Fruit fly (Drosophila melanogaster) whole organism, embryonic: ENCODE data around the gene CG2247.

Experiments
- ATbp ChIP-seq: fragments of 200-800 bp; sonication (Bioruptor generic); optimal IDR thresholded peaks from 2 replicates; lab custom pipeline; 2017; ENCODE audit warnings: missing biosample characterization, mild to moderate bottlenecking, missing genetic modification characterization, missing genetic modification reagents
- Aef1 ChIP-seq: fragments of 200-800 bp; sonication (Bioruptor generic); IDR thresholded peaks from 3 replicates; pipeline ENCODE4 v1.3.6; 2022; ENCODE audit warnings: missing biosample characterization, missing genetic modification characterization
- BEAF-32 ChIP-seq: fragments of 200-800 bp; sonication (Bioruptor generic); optimal IDR thresholded peaks from 3 replicates; lab custom pipeline; 2017; ENCODE audit warnings: missing biosample characterization, missing genetic modification characterization, mild to moderate bottlenecking, moderate library complexity, missing genetic modification reagents
- BtbVII ChIP-seq: fragments of 200-800 bp; sonication (Bioruptor generic); optimal IDR thresholded peaks from 3 replicates; lab custom pipeline; 2017; ENCODE audit warnings: missing biosample characterization, mild to moderate bottlenecking, missing genetic modification characterization
- CG10209 ChIP-seq: fragments of 200-800 bp; sonication (Bioruptor generic); optimal IDR thresholded peaks from 3 replicates; lab custom pipeline; 2017; ENCODE audit warnings: missing biosample characterization, mild to moderate bottlenecking, missing genetic modification characterization, missing genetic modification reagents
- CG10979 ChIP-seq: fragments of 200-800 bp; sonication (Bioruptor generic); optimal IDR thresholded peaks from 2 replicates; lab custom pipeline; 2018; ENCODE audit warnings: missing biosample characterization, mild to moderate bottlenecking, missing genetic modification characterization, moderate library complexity
- CG11504 ChIP-seq: fragments of 200-800 bp; sonication (Bioruptor generic); optimal IDR thresholded peaks from 3 replicates; lab custom pipeline; 2019; ENCODE audit warnings: missing biosample characterization, mild to moderate bottlenecking, missing genetic modification characterization, moderate library complexity
- CG12391 ChIP-seq: fragments of 200-800 bp; sonication (Bioruptor generic); optimal IDR thresholded peaks from 3 replicates; lab custom pipeline; 2018; ENCODE audit warnings: missing biosample characterization, mild to moderate bottlenecking, missing genetic modification characterization, moderate library complexity
- CG1529 ChIP-seq: fragments of 200-800 bp; sonication (Bioruptor generic); optimal IDR thresholded peaks from 3 replicates; lab custom pipeline; 2018; ENCODE audit warnings: missing biosample characterization, missing genetic modification characterization
- CG1602 ChIP-seq: fragments of 200-800 bp; sonication (Bioruptor generic); optimal IDR thresholded peaks from 3 replicates; lab custom pipeline; 2016; ENCODE audit warnings: missing biosample characterization, missing genetic modification characterization
- CG18262 ChIP-seq: fragments of 200-800 bp; optimal IDR thresholded peaks from 3 replicates; lab custom pipeline; 2019; ENCODE audit warnings: missing biosample characterization, mild to moderate bottlenecking, missing genetic modification characterization, moderate library complexity
- CG1832 ChIP-seq: fragments of 200-800 bp; sonication (Bioruptor generic); optimal IDR thresholded peaks from 2 replicates; lab custom pipeline; 2017; ENCODE audit warnings: missing biosample characterization, mild to moderate bottlenecking, missing genetic modification characterization, inconsistent platforms
- CG2678 ChIP-seq: fragments of 200-800 bp; sonication (Bioruptor generic); optimal IDR thresholded peaks from 3 replicates; lab custom pipeline; 2019; ENCODE audit warnings: missing biosample characterization, mild to moderate bottlenecking, missing genetic modification characterization, moderate library complexity
- CG2712 ChIP-seq: fragments of 200-800 bp; optimal IDR thresholded peaks from 3 replicates; lab custom pipeline; 2019; ENCODE audit warnings: missing biosample characterization, mild to moderate bottlenecking, missing genetic modification characterization, moderate library complexity
- CG32532 ChIP-seq: fragments of 200-800 bp; sonication (Bioruptor generic); IDR thresholded peaks from 2 replicates; pipeline ENCODE4 v1.3.6; 2022; ENCODE audit warnings: missing biosample characterization, missing genetic modification characterization
- CG5953 ChIP-seq: fragments of 200-800 bp; sonication (Bioruptor generic); IDR thresholded peaks from 2 replicates; pipeline ENCODE4 v1.3.6; 2022; ENCODE audit warnings: missing biosample characterization, missing genetic modification characterization
- CG7372 ChIP-seq: fragments of 200-800 bp; sonication (Bioruptor generic); IDR thresholded peaks from 2 replicates; pipeline ENCODE4 v1.3.6; 2022; ENCODE audit warnings: missing biosample characterization, missing genetic modification characterization
- CG7928 ChIP-seq: fragments of 200-800 bp; sonication (Bioruptor generic); optimal IDR thresholded peaks from 2 replicates; lab custom pipeline; 2017; ENCODE audit warnings: missing biosample characterization, mild to moderate bottlenecking, missing genetic modification characterization
- CG9797 ChIP-seq: fragments of 200-800 bp; sonication (Bioruptor generic); optimal IDR thresholded peaks from 3 replicates; lab custom pipeline; 2018; ENCODE audit warnings: missing biosample characterization, mild to moderate bottlenecking, missing genetic modification characterization
- CTCF ChIP-seq: fragments of 200-800 bp; sonication (Bioruptor generic); optimal IDR thresholded peaks from 2 replicates; lab custom pipeline; 2017; ENCODE audit warnings: missing biosample characterization, mild to moderate bottlenecking, missing genetic modification characterization, moderate library complexity
- Eip74EF ChIP-seq, 2 experiments: fragments of 200-800 bp in 1 of 2; fragments of >200 bp in 1 of 2; sonication (Bioruptor generic) in 1 of 2; optimal IDR thresholded peaks; 2 replicates each; lab custom pipeline; 2017 to 2019; ENCODE audit warnings: missing biosample characterization in 2 of 2, missing genetic modification characterization in 2 of 2, mild to moderate bottlenecking in 1 of 2, moderate library complexity in 1 of 2
- HHEX ChIP-seq: fragments of 200-800 bp; sonication (Bioruptor generic); optimal IDR thresholded peaks from 3 replicates; lab custom pipeline; 2017; ENCODE audit warnings: missing biosample characterization, mild to moderate bottlenecking, missing genetic modification characterization, missing genetic modification reagents
- Rx ChIP-seq: fragments of 200-800 bp; sonication (Bioruptor generic); IDR thresholded peaks from 2 replicates; pipeline ENCODE4 v1.3.6; 2022; ENCODE audit warnings: missing biosample characterization, missing genetic modification characterization
- Tbp ChIP-seq: fragments of >200 bp; optimal IDR thresholded peaks from 2 replicates; lab custom pipeline; 2018; ENCODE audit warnings: missing biosample characterization, missing genetic modification characterization
- Vsx1 ChIP-seq: fragments of 200-800 bp; sonication (Bioruptor generic); optimal IDR thresholded peaks from 2 replicates; lab custom pipeline; 2017; ENCODE audit warnings: missing biosample characterization, mild to moderate bottlenecking, missing genetic modification characterization, missing genetic modification reagents
- Xrp1 ChIP-seq: fragments of 200-800 bp; sonication (Bioruptor generic); IDR thresholded peaks from 2 replicates; pipeline ENCODE4 v1.3.6; 2022; ENCODE audit warnings: missing biosample characterization, missing genetic modification characterization
- bab2 ChIP-seq: fragments of 200-800 bp; sonication (Bioruptor generic); optimal IDR thresholded peaks from 2 replicates; lab custom pipeline; 2016; ENCODE audit warnings: missing biosample characterization, missing genetic modification characterization
- bsh ChIP-seq, 2 experiments: fragments of 200-800 bp; sonication (Bioruptor generic); optimal IDR thresholded peaks; 2 replicates each; lab custom pipeline; 2017 to 2018; ENCODE audit warnings: mild to moderate bottlenecking in 2 of 2, missing biosample characterization in 2 of 2, missing genetic modification characterization in 2 of 2, moderate library complexity in 1 of 2
- caup ChIP-seq: fragments of 200-800 bp; sonication (Bioruptor generic); optimal IDR thresholded peaks from 3 replicates; lab custom pipeline; 2017; ENCODE audit warnings: missing biosample characterization, mild to moderate bottlenecking, missing genetic modification characterization, moderate library complexity; ENCODE audit not compliant: severe bottlenecking
- croc ChIP-seq: fragments of 200-800 bp; sonication (Bioruptor generic); conservative IDR thresholded peaks from 3 replicates; pipeline ENCODE4 v1.3.6; 2022; ENCODE audit warnings: missing biosample characterization, missing genetic modification characterization
- danr ChIP-seq: fragments of 200-800 bp; sonication (Bioruptor generic); IDR thresholded peaks from 2 replicates; pipeline ENCODE4 v1.3.6; 2022; ENCODE audit warnings: missing biosample characterization, missing genetic modification characterization
- dmrt99B ChIP-seq: fragments of 200-800 bp; sonication (Bioruptor generic); optimal IDR thresholded peaks from 2 replicates; lab custom pipeline; 2018; ENCODE audit warnings: missing biosample characterization, mild to moderate bottlenecking, missing genetic modification characterization, moderate library complexity
- eyg ChIP-seq: fragments of 200-800 bp; sonication (Bioruptor generic); optimal IDR thresholded peaks from 3 replicates; lab custom pipeline; 2016; ENCODE audit warnings: missing biosample characterization, missing genetic modification characterization
- fd96Cb ChIP-seq: fragments of 200-800 bp; sonication (Bioruptor generic); optimal IDR thresholded peaks from 2 replicates; lab custom pipeline; 2018; ENCODE audit warnings: missing biosample characterization, mild to moderate bottlenecking, missing genetic modification characterization, moderate library complexity
- gce ChIP-seq: fragments of 200-800 bp; sonication (Bioruptor generic); IDR thresholded peaks from 3 replicates; pipeline ENCODE4 v1.3.6; 2022; ENCODE audit warnings: missing biosample characterization, missing genetic modification characterization
- jing ChIP-seq: fragments of 200-800 bp; sonication (Bioruptor generic); optimal IDR thresholded peaks from 2 replicates; lab custom pipeline; 2018; ENCODE audit warnings: missing biosample characterization, mild to moderate bottlenecking, missing genetic modification characterization
- nerfin-1 ChIP-seq: fragments of 200-800 bp; sonication (Bioruptor generic); optimal IDR thresholded peaks from 3 replicates; lab custom pipeline; 2019; ENCODE audit warnings: missing biosample characterization, mild to moderate bottlenecking, missing genetic modification characterization, moderate library complexity
- pita ChIP-seq: fragments of 200-800 bp; sonication (Bioruptor generic); optimal IDR thresholded peaks from 2 replicates; lab custom pipeline; 2017; ENCODE audit warnings: missing biosample characterization, mild to moderate bottlenecking, missing genetic modification characterization
- psq ChIP-seq: fragments of 200-800 bp; sonication (Bioruptor generic); optimal IDR thresholded peaks from 2 replicates; lab custom pipeline; 2017; ENCODE audit warnings: missing biosample characterization, missing genetic modification characterization
- pzg ChIP-seq: fragments of 200-800 bp; sonication (Bioruptor generic); optimal IDR thresholded peaks from 3 replicates; lab custom pipeline; 2018; ENCODE audit warnings: missing biosample characterization, mild to moderate bottlenecking, missing genetic modification characterization, moderate library complexity
- ranshi ChIP-seq: fragments of 200-800 bp; sonication (Bioruptor generic); IDR thresholded peaks from 2 replicates; pipeline ENCODE4 v1.3.6; 2022; ENCODE audit warnings: missing biosample characterization, missing genetic modification characterization
- schlank ChIP-seq: fragments of 200-800 bp; sonication (Bioruptor generic); optimal IDR thresholded peaks from 2 replicates; lab custom pipeline; 2018; ENCODE audit warnings: missing biosample characterization, mild to moderate bottlenecking, missing genetic modification characterization
- seq ChIP-seq: fragments of 200-800 bp; sonication (Bioruptor generic); IDR thresholded peaks from 2 replicates; pipeline ENCODE4 v1.3.6; 2022; ENCODE audit warnings: missing biosample characterization, missing genetic modification characterization
- sug ChIP-seq: fragments of 200-800 bp; optimal IDR thresholded peaks from 2 replicates; lab custom pipeline; 2019; ENCODE audit warnings: missing biosample characterization, mild to moderate bottlenecking, missing genetic modification characterization, moderate library complexity
- tgo ChIP-seq: fragments of 200-800 bp; sonication (Bioruptor generic); IDR thresholded peaks from 3 replicates; pipeline ENCODE4 v1.3.6; 2022; ENCODE audit warnings: missing biosample characterization, missing genetic modification characterization
- tll ChIP-seq, 2 experiments: fragments of 200-800 bp in 1 of 2; fragments of >200 bp in 1 of 2; sonication (Bioruptor generic) in 1 of 2; optimal IDR thresholded peaks; 2 replicates each; lab custom pipeline; 2017 to 2019; ENCODE audit warnings: missing biosample characterization in 2 of 2, missing genetic modification characterization in 2 of 2, mild to moderate bottlenecking in 1 of 2, moderate library complexity in 1 of 2
- zen2 ChIP-seq: fragments of 200-800 bp; sonication (Bioruptor generic); IDR thresholded peaks from 3 replicates; pipeline ENCODE4 v1.3.6; 2022; ENCODE audit warnings: missing biosample characterization, missing genetic modification characterization; ENCODE audit not compliant: partially characterized antibody
- zf30C ChIP-seq: fragments of 200-800 bp; sonication (Bioruptor generic); optimal IDR thresholded peaks from 3 replicates; lab custom pipeline; 2018; ENCODE audit warnings: missing biosample characterization, mild to moderate bottlenecking, missing genetic modification characterization

Gene CG2247

DNA sequence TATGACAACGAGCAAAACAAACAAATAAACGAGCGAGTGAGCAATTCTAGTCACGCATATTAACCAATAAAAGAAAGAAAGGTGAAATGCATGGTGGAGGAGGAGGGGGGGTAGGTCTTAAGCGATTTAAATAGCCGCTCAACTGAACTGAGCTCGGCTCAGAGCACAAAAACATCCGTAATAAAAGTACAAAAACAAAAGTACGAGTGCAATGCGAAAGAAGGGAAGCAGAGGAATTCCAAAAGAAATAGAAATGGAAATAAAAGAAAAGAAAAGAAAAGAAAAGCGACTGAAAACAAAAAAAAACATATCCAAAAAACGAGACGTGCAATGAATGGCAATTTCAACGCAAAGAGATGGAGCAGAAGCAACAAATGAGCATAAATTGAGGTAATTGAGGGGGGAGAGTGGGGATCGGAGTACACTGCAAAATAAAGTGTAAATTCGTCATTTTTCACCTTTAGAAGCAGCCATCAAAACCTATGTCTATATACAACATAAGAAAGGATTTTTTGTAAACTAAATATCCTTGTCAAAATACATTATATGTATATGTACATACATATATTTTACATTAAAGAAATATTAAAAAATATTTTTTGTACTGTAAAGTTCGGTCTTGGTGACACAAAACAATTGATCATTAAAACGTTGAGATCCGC is 46.9 kb upstream of the CG2247 start (continued):
- TF ChIP-seq ATbp (GFP tag; lab: Kevin White, UChicago) (peak; percentile 24), CG2678 (peak; percentile 55), fd96Cb (tag; lab: Kevin White, UChicago) (peak; percentile 41), eyg (GFP tag; lab: Kevin White, UChicago) (no peak), danr (no peak), CG2712 (tag; lab: Kevin White, UChicago) (peak; percentile 46), CG7372 (GFP tag; lab: Robert Waterston, UW) (no peak), Vsx1 (peak; percentile 6), bsh (GFP tag; optimal IDR thresholded peaks at IDR 0.05; lab: Kevin White, UChicago) (peak in 1 of 2 experiments; percentile 67), zf30C (GFP tag; lab: Kevin White, UChicago) (no peak), gce (GFP tag; lab: Robert Waterston, UW) (no peak), Rx (GFP tag; lab: Robert Waterston, UW) (0 out of 2 replicates have a peak, but pooled peaks have one; percentile 10), CG1832 (GFP tag; lab: Kevin White, UChicago) (no peak), Tbp (GFP tag; lab: Kevin White, UChicago) (no peak), Aef1 (GFP tag; lab: Robert Waterston, UW) (no peak), CTCF (GFP tag; lab: Kevin White, UChicago) (no peak), CG32532 (no peak), CG10979 (tag; lab: Kevin White, UChicago) (peak; percentile 58), caup (GFP tag; lab: Kevin White, UChicago) (no peak), CG18262 (tag; lab: Kevin White, UChicago) (peak; percentile 4), CG7928 (GFP tag; lab: Kevin White, UChicago) (no peak), CG10209 (GFP tag; lab: Kevin White, UChicago) (peak; percentile 10), CG12391 (peak; percentile 29), Xrp1 (GFP tag; lab: Robert Waterston, UW) (0 out of 2 replicates have a peak, but pooled peaks have one; percentile 34)
- TF ChIP-seq, all 482 proteins: peak for 61

DNA sequence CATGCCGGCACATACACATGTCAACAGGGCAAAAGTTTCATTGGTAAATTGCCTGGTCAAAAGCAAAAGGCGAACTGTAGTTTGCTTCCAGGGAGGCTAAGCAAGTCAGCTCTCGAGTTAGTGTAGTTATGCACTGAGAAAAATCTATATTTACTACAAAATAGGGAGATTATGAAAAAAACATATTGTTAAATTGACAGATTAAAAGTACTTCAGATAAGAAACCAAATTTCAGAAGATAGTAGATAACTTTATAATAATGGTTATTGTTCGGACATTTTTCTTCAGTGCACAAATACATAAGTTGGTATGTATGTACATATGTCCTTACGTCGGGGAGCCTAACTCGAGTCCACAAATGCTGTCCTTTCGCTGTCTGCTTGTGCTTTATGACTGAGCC is 45.7 kb upstream of the CG2247 start:
- TF ChIP-seq Eip74EF (GFP tag; optimal IDR thresholded peaks at IDR 0.05; lab: Kevin White, UChicago) = peak in 1 of 2 experiments; percentile 10
- TF ChIP-seq CG9797 (GFP tag; lab: Kevin White, UChicago) = no peak
- TF ChIP-seq Tbp (GFP tag; lab: Kevin White, UChicago) = no peak
- TF ChIP-seq CG11504 (tag; lab: Kevin White, UChicago) = peak; percentile 75
- no peak for TF ChIP-seq pzg (GFP tag; lab: Kevin White, UChicago)
- TF ChIP-seq zen2 (GFP tag; lab: Robert Waterston, UW) = no peak
- peak; percentile 9 for TF ChIP-seq BtbVII (GFP tag; lab: Kevin White, UChicago)
- TF ChIP-seq pita (GFP tag; lab: Kevin White, UChicago) = no peak
- TF ChIP-seq tll (GFP tag; optimal IDR thresholded peaks at IDR 0.05; lab: Kevin White, UChicago) = no peak
- TF ChIP-seq schlank (tag; lab: Kevin White, UChicago) = no peak
- no peak for TF ChIP-seq BEAF-32 (GFP tag; lab: Kevin White, UChicago)
- TF ChIP-seq CG1529 (GFP tag; lab: Kevin White, UChicago) = no peak
- peak; percentile 53; the same call in 1 of the 2 replicates for TF ChIP-seq ranshi (GFP tag; lab: Robert Waterston, UW)
- peak; percentile 53 for TF ChIP-seq sug (tag; lab: Kevin White, UChicago)
- peak; percentile 26 for TF ChIP-seq nerfin-1 (tag; lab: Kevin White, UChicago)
- TF ChIP-seq eyg (GFP tag; lab: Kevin White, UChicago) = no peak
- no peak for TF ChIP-seq psq (GFP tag; lab: Kevin White, UChicago)
- peak; percentile 57 for TF ChIP-seq bab2 (GFP tag; lab: Kevin White, UChicago)
- TF ChIP-seq tgo = peak; percentile 34; the same call in 1 of the 3 replicates
- 0 out of 2 replicates have a peak, but pooled peaks have one; percentile 26 for TF ChIP-seq seq (GFP tag; lab: Robert Waterston, UW)
- TF ChIP-seq croc (GFP tag; lab: Robert Waterston, UW) = no peak
- TF ChIP-seq jing = no peak
- TF ChIP-seq CG5953 = no peak
- TF ChIP-seq CG1602 (GFP tag; lab: Kevin White, UChicago) = peak; percentile 32
- TF ChIP-seq dmrt99B = peak; percentile 78
- peak; percentile 46 for TF ChIP-seq HHEX (GFP tag; lab: Kevin White, UChicago)
